Worm (Caenorhabditis elegans) whole organism, L1 larva: ENCODE data around the gene ZK856.14.

ENCODE experiments used
- ces-1 ChIP-seq: fragments of 150-350 bp; optimal IDR thresholded peaks from 2 replicates; lab custom pipeline; 2014; ENCODE audit warnings: missing biosample characterization, missing genetic modification reagents, missing genetic modification characterization
- elt-2 ChIP-seq: sonication (generic microtip); optimal IDR thresholded peaks from 2 replicates; lab custom pipeline; 2016; ENCODE audit warnings: missing genetic modification characterization, mild to moderate bottlenecking, inconsistent platforms, missing compliant biosample characterization, missing genetic modification reagents
- snpc-4 ChIP-seq: fragments of 150-350 bp; optimal IDR thresholded peaks from 2 replicates; lab custom pipeline; 2014; ENCODE audit warnings: missing biosample characterization, missing genetic modification characterization

- TF ChIP-seq snpc-4 (tag; lab: Kevin White, UChicago): no peak
- TF ChIP-seq elt-2 (tag; lab: Kevin White, UChicago): peak; percentile 2
- TF ChIP-seq ces-1 (GFP tag; lab: Kevin White, UChicago): no peak
Measured at ce11 chrV:10224619-10225018, 7.8 kb downstream of the ZK856.14 start.
